Worm (Caenorhabditis elegans): Measurements from ENCODE around the gene rbbp-5.
A peak's percentile ranks its signal among the peaks of the same experiment; 100 is the strongest.

The rbbp-5 gene

ce11 chrII:6097441-6097840 lies at the start of gene rbbp-5, which contains the start of gene tpp-2 (continued):
- no peak for TF ChIP-seq lag-1 (GFP tag; IDR thresholded peaks at IDR 0.05)
- TF ChIP-seq tbx-9 (tag; optimal IDR thresholded peaks at IDR 0.05; ENCODE audit: borderline replicate concordance) = no peak
- no peak for TF ChIP-seq F39B2.1 (GFP tag; IDR thresholded peaks at IDR 0.05)
- no peak for TF ChIP-seq tbp1 (GFP tag; optimal IDR thresholded peaks at IDR 0.05)
- TF ChIP-seq C06A6.2 (GFP tag; conservative IDR thresholded peaks at IDR 0.05) = no peak
- no peak for TF ChIP-seq mes-4 (tag; optimal IDR thresholded peaks at IDR 0.05)
- 0 out of 2 replicates have a peak, but pooled peaks have one; percentile 31 for TF ChIP-seq ztf-25 (GFP tag; IDR thresholded peaks at IDR 0.05)
- TF ChIP-seq Y56A3A.18 (GFP tag; IDR thresholded peaks at IDR 0.05) = no peak
- peak; percentile 81 for TF ChIP-seq F23B12.7 (tag; optimal IDR thresholded peaks at IDR 0.05; ENCODE audit: insufficient read depth)
- TF ChIP-seq ceh-40 (GFP tag; IDR thresholded peaks at IDR 0.05) = no peak
- TF ChIP-seq sea-2 (GFP tag; IDR thresholded peaks at IDR 0.05) = no peak
- peak; percentile 27 for TF ChIP-seq snpc-1.3 (tag; optimal IDR thresholded peaks at IDR 0.05; ENCODE audit: insufficient read depth)
- no peak for TF ChIP-seq die-1 (tag; optimal IDR thresholded peaks at IDR 0.05)
- TF ChIP-seq F37B4.10 (GFP tag; IDR thresholded peaks at IDR 0.05) = no peak
- no peak for TF ChIP-seq ets-4 (GFP tag; optimal IDR thresholded peaks at IDR 0.05)
- no peak for TF ChIP-seq ceh-91 (GFP tag; IDR thresholded peaks at IDR 0.05)
- TF ChIP-seq lin-26 (GFP tag; IDR thresholded peaks at IDR 0.05) = no peak
- TF ChIP-seq lin-54 (GFP tag; optimal IDR thresholded peaks at IDR 0.05) = no peak
- TF ChIP-seq unc-130 (GFP tag; optimal IDR thresholded peaks at IDR 0.05) = peak; percentile 55
- no peak for TF ChIP-seq hmg-20 (GFP tag; IDR thresholded peaks at IDR 0.05)
- no peak for TF ChIP-seq efl-1 (GFP tag; optimal IDR thresholded peaks at IDR 0.05)
- TF ChIP-seq F57C9.4 (tag; optimal IDR thresholded peaks at IDR 0.05) = no peak
- TF ChIP-seq rcor-1 (GFP tag; IDR thresholded peaks at IDR 0.05) = no peak
- no peak; the same call in 1 of the 2 replicates for TF ChIP-seq mcd-1 (GFP tag; IDR thresholded peaks at IDR 0.05)
- TF ChIP-seq sptf-2 (GFP tag; optimal IDR thresholded peaks at IDR 0.05) = no peak
- TF ChIP-seq Y95B8A.8 (GFP tag; IDR thresholded peaks at IDR 0.05) = no peak
- TF ChIP-seq let-526 (GFP tag; IDR thresholded peaks at IDR 0.05) = no peak
- TF ChIP-seq ztf-28 (GFP tag; IDR thresholded peaks at IDR 0.05) = no peak
- TF ChIP-seq zfh-2 (GFP tag; conservative IDR thresholded peaks at IDR 0.05) = no peak

DNA sequence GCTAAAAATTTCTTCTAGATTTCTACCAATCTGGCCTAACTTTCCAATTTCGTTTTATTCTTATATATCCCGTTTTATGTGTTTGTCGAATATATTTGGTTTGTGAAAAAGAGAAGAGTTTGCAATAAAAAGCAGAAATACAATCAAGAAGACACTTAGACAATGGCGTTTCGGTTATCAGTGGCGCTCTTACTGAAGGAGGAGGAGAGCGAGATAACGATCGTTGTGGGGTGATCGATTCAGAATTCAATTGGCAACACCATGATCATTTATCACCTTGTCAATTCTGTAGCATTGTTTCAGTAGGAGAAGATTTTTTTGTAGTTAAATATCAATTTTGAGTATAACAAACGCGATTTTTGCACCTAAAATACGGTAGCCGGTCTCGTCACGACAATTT lies 48.1 kb upstream of the rbbp-5 start:
- TF ChIP-seq cebp-1 (GFP tag; IDR thresholded peaks at IDR 0.05) (no peak), cebp-1 (tag; optimal IDR thresholded peaks at IDR 0.05) (peak; percentile 1), nhr-80 (tag; optimal IDR thresholded peaks at IDR 0.05) (peak; percentile 74), ztf-18 (tag; optimal IDR thresholded peaks at IDR 0.05) (peak; percentile 75), madf-6 (GFP tag; IDR thresholded peaks at IDR 0.05) (0 out of 2 replicates have a peak, but pooled peaks have one; percentile 14), ZK185.1 (tag; optimal IDR thresholded peaks at IDR 0.05; ENCODE audit: poor library complexity, severe bottlenecking) (peak; percentile 6), ama-1 (optimal IDR thresholded peaks at IDR 0.05) (no peak), ama-1 (GFP tag; optimal IDR thresholded peaks at IDR 0.05) (peak in 1 of 2 experiments; percentile 7), dox-1 (GFP tag; IDR thresholded peaks at IDR 0.05) (0 out of 2 replicates have a peak, but pooled peaks have one; percentile 25), gei-17 (GFP tag; optimal IDR thresholded peaks at IDR 0.05) (no peak), fkh-3 (tag; optimal IDR thresholded peaks at IDR 0.05) (no peak), lin-54 (GFP tag; optimal IDR thresholded peaks at IDR 0.05) (peak; percentile 11)
